Fruit fly (Drosophila melanogaster) whole organism, wandering third instar larva: ENCODE data around the gene colt.

ENCODE experiments used
- Abd-B ChIP-seq: fragments of >200 bp; optimal IDR thresholded peaks from 2 replicates; lab custom pipeline; 2017; ENCODE audit warnings: missing biosample characterization, missing genetic modification characterization
- CG32264 ChIP-seq: fragments of 200-800 bp; sonication (Bioruptor generic); optimal IDR thresholded peaks from 2 replicates; lab custom pipeline; 2016; ENCODE audit warnings: missing biosample characterization, missing genetic modification characterization
- CG9705 ChIP-seq: fragments of 200-800 bp; sonication (Bioruptor generic); optimal IDR thresholded peaks from 2 replicates; lab custom pipeline; 2018; ENCODE audit warnings: missing biosample characterization, mild to moderate bottlenecking, missing genetic modification characterization
- CrebA ChIP-seq: fragments of 200-800 bp; sonication (Bioruptor generic); optimal IDR thresholded peaks from 2 replicates; lab custom pipeline; 2016; ENCODE audit warnings: missing biosample characterization, mild to moderate bottlenecking, missing genetic modification characterization, borderline replicate concordance
- Dfd ChIP-seq: fragments of >200 bp; optimal IDR thresholded peaks from 2 replicates; lab custom pipeline; 2017; ENCODE audit warnings: missing biosample characterization, missing genetic modification characterization
- Dif ChIP-seq: fragments of 200-275, 200-300 bp; sonication (Bioruptor generic); optimal IDR thresholded peaks from 2 replicates; lab custom pipeline; 2018; ENCODE audit warnings: missing biosample characterization, missing genetic modification characterization; ENCODE audit not compliant: partially characterized antibody
- GATAd ChIP-seq: sonication (Bioruptor generic); optimal IDR thresholded peaks from 2 replicates; lab custom pipeline; 2016; ENCODE audit warnings: missing biosample characterization, missing genetic modification characterization
- HLH106 ChIP-seq: fragments of 200-800 bp; optimal IDR thresholded peaks from 3 replicates; lab custom pipeline; 2019; ENCODE audit warnings: missing biosample characterization, mild to moderate bottlenecking, missing genetic modification characterization, moderate library complexity
- Hnf4 ChIP-seq: fragments of 200-800 bp; sonication (Bioruptor generic); optimal IDR thresholded peaks from 2 replicates; lab custom pipeline; 2016; ENCODE audit warnings: missing biosample characterization, mild to moderate bottlenecking, missing genetic modification characterization
- Hr78 ChIP-seq: fragments of >200 bp; optimal IDR thresholded peaks from 2 replicates; lab custom pipeline; 2017; ENCODE audit warnings: missing biosample characterization, missing genetic modification characterization
- Hr83 ChIP-seq: fragments of 200-300 bp; sonication (Bioruptor generic); optimal IDR thresholded peaks from 2 replicates; lab custom pipeline; 2016; ENCODE audit warnings: missing biosample characterization, mild to moderate bottlenecking, missing genetic modification characterization, moderate library complexity; ENCODE audit not compliant: poor library complexity, severe bottlenecking
- Jra ChIP-seq: sonication (Bioruptor generic); optimal IDR thresholded peaks from 2 replicates; lab custom pipeline; 2016; ENCODE audit warnings: missing biosample characterization, missing genetic modification characterization
- Mio ChIP-seq: sonication (Bioruptor generic); optimal IDR thresholded peaks from 2 replicates; lab custom pipeline; 2016; ENCODE audit warnings: missing biosample characterization, missing genetic modification characterization
- Myc ChIP-seq: fragments of >200 bp; optimal IDR thresholded peaks from 2 replicates; lab custom pipeline; 2017
- N ChIP-seq: fragments of >200 bp; optimal IDR thresholded peaks from 2 replicates; lab custom pipeline; 2018; ENCODE audit warnings: missing biosample characterization, missing external identifiers, missing genetic modification characterization
- OdsH ChIP-seq: fragments of 200-800 bp; sonication (Bioruptor generic); optimal IDR thresholded peaks from 2 replicates; lab custom pipeline; 2016; ENCODE audit warnings: missing biosample characterization, mild to moderate bottlenecking, missing genetic modification characterization
- Rel ChIP-seq, 2 experiments: fragments of 200-800 bp; sonication (Bioruptor generic) in 1 of 2; optimal IDR thresholded peaks; 2 replicates in 1 of 2; 3 replicates in 1 of 2; lab custom pipeline; 2016 to 2019; ENCODE audit warnings: mild to moderate bottlenecking in 2 of 2, missing biosample characterization in 2 of 2, missing genetic modification characterization in 2 of 2, moderate library complexity in 1 of 2
- Sp1 ChIP-seq: fragments of 200-800 bp; sonication (Bioruptor generic); optimal IDR thresholded peaks from 3 replicates; lab custom pipeline; 2019; ENCODE audit warnings: missing biosample characterization, mild to moderate bottlenecking, missing genetic modification characterization, moderate library complexity
- Vsx2 ChIP-seq: fragments of 200-300, 225-300 bp; sonication (Bioruptor generic); optimal IDR thresholded peaks from 2 replicates; lab custom pipeline; 2018; ENCODE audit warnings: missing biosample characterization, missing genetic modification characterization; ENCODE audit not compliant: partially characterized antibody
- br ChIP-seq: fragments of 200-800 bp; sonication (Bioruptor generic); optimal IDR thresholded peaks from 2 replicates; lab custom pipeline; 2016; ENCODE audit warnings: missing biosample characterization, missing genetic modification characterization
- brk ChIP-seq: fragments of 200-800 bp; sonication (Bioruptor generic); optimal IDR thresholded peaks from 2 replicates; lab custom pipeline; 2016; ENCODE audit warnings: missing biosample characterization, mild to moderate bottlenecking, missing genetic modification characterization
- dl ChIP-seq, 2 experiments: fragments of 175-275, 200-275 bp in 1 of 2; fragments of 200-275 bp in 1 of 2; sonication (Bioruptor generic); optimal IDR thresholded peaks; lab custom pipeline; 2018; ENCODE audit warnings: mild to moderate bottlenecking in 2 of 2, missing biosample characterization in 2 of 2, missing genetic modification characterization in 2 of 2, moderate library complexity in 2 of 2; ENCODE audit not compliant: partially characterized antibody in 2 of 2, insufficient read depth in 1 of 2
- dmrt93B ChIP-seq: fragments of 200-800 bp; sonication (Bioruptor generic); optimal IDR thresholded peaks from 2 replicates; lab custom pipeline; 2018; ENCODE audit warnings: missing biosample characterization, mild to moderate bottlenecking, missing genetic modification characterization
- dsf ChIP-seq: sonication (Bioruptor generic); optimal IDR thresholded peaks from 2 replicates; lab custom pipeline; 2016; ENCODE audit warnings: missing biosample characterization, missing genetic modification characterization, borderline replicate concordance
- ey ChIP-seq: fragments of 200-800 bp; sonication (Bioruptor generic); optimal IDR thresholded peaks from 2 replicates; lab custom pipeline; 2016; ENCODE audit warnings: missing biosample characterization, missing genetic modification characterization
- foxo ChIP-seq, 2 experiments: fragments of 200-800 bp; sonication (Bioruptor generic); optimal IDR thresholded peaks; 2 replicates in 1 of 2; 3 replicates in 1 of 2; lab custom pipeline; 2016 to 2017; ENCODE audit warnings: missing biosample characterization in 2 of 2, missing genetic modification characterization in 2 of 2
- fru ChIP-seq: fragments of 200-800 bp; sonication (Bioruptor generic); optimal IDR thresholded peaks from 3 replicates; lab custom pipeline; 2016; ENCODE audit warnings: missing biosample characterization, mild to moderate bottlenecking, missing genetic modification characterization
- h ChIP-seq: fragments of 200-800 bp; sonication (Bioruptor generic); optimal IDR thresholded peaks from 3 replicates; lab custom pipeline; 2016; ENCODE audit warnings: missing biosample characterization, mild to moderate bottlenecking, missing genetic modification characterization
- jim ChIP-seq: fragments of 175-275, 200-325 bp; sonication (Bioruptor generic); optimal IDR thresholded peaks from 2 replicates; lab custom pipeline; 2016; ENCODE audit warnings: missing biosample characterization, mild to moderate bottlenecking, missing genetic modification characterization
- lola ChIP-seq: fragments of >200 bp; optimal IDR thresholded peaks from 2 replicates; lab custom pipeline; 2017; ENCODE audit warnings: missing biosample characterization, missing genetic modification characterization
- pan ChIP-seq: fragments of >200 bp; optimal IDR thresholded peaks from 2 replicates; lab custom pipeline; 2017
- psq ChIP-seq: fragments of 200-800 bp; sonication (Bioruptor generic); optimal IDR thresholded peaks from 3 replicates; lab custom pipeline; 2017; ENCODE audit warnings: missing biosample characterization, mild to moderate bottlenecking, missing genetic modification characterization, moderate library complexity
- rgr ChIP-seq: fragments of 200-800 bp; sonication (Bioruptor generic); optimal IDR thresholded peaks from 3 replicates; lab custom pipeline; 2016; ENCODE audit warnings: missing biosample characterization, mild to moderate bottlenecking, missing genetic modification characterization
- sage ChIP-seq: fragments of 200-800 bp; sonication (Bioruptor generic); optimal IDR thresholded peaks from 2 replicates; lab custom pipeline; 2016; ENCODE audit warnings: missing biosample characterization, mild to moderate bottlenecking, missing genetic modification characterization
- sv ChIP-seq: fragments of 200-800 bp; sonication (Bioruptor generic); optimal IDR thresholded peaks from 3 replicates; lab custom pipeline; 2016; ENCODE audit warnings: missing biosample characterization, missing genetic modification characterization
- tai ChIP-seq: sonication (Bioruptor generic); optimal IDR thresholded peaks from 2 replicates; lab custom pipeline; 2016; ENCODE audit warnings: missing biosample characterization, missing genetic modification characterization
- usp ChIP-seq: fragments of >200 bp; optimal IDR thresholded peaks from 2 replicates; lab custom pipeline; 2017; ENCODE audit warnings: missing biosample characterization, missing genetic modification characterization
- woc ChIP-seq: sonication (Bioruptor generic); optimal IDR thresholded peaks from 2 replicates; lab custom pipeline; 2016; ENCODE audit warnings: missing biosample characterization, mild to moderate bottlenecking, missing genetic modification characterization

Gene colt

DNA sequence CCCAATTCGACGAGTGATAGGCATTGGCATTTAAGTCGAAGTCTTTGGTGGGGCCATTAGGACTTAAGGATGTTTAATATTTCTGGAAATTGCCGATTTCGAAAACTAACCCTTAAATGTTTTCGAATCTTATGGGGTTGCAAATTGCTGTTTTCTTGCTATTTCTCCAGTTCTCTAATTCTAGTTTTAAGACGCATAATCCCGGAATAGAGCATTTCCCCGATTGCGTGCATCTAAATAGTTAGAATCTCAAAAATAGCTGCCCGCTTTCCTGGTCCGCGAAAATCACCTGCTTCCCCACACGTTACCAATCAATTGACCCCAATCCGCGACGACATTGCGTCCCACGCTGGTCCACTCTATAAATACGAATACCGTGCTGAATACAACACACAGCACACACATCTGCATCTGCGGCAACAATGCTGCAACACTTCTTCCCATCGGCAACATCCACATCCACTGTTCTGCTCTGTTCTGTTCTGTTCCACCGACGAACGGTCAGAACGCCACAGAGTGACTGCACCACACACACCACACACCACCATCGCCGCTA lies 17.9 kb downstream of the colt start, which contains the start of gene Bacc:
TSS of gene Bacc (plus strand) at position 542 of the 556 bp plus-strand sequence.
- TF ChIP-seq Mio (GFP tag; lab: Kevin White, UChicago), result peak; percentile 76
- peak; percentile 81 for TF ChIP-seq sv
- no peak for TF ChIP-seq pan (lab: Kevin White, UChicago)
- peak; percentile 93 for TF ChIP-seq psq (GFP tag; lab: Kevin White, UChicago)
- TF ChIP-seq N (GFP tag; lab: Kevin White, UChicago), result peak; percentile 12
- TF ChIP-seq dl (GFP tag; optimal IDR thresholded peaks at IDR 0.05; lab: Kevin White, UChicago; ENCODE audit: insufficient read depth in 1 of 2, partially characterized antibody in 2 of 2), result peak; percentile 12 to 28
- peak; percentile 90 for TF ChIP-seq Jra (GFP tag; lab: Kevin White, UChicago)
- TF ChIP-seq rgr (GFP tag; lab: Kevin White, UChicago), result peak; percentile 95
- TF ChIP-seq Hr83, result peak; percentile 87
- TF ChIP-seq Dif (GFP tag; lab: Kevin White, UChicago), result peak; percentile 61
- peak; percentile 98 for TF ChIP-seq Sp1
- TF ChIP-seq HLH106, result peak; percentile 96
- TF ChIP-seq jim (GFP tag; lab: Kevin White, UChicago), result no peak
- TF ChIP-seq usp (GFP tag; lab: Kevin White, UChicago), result no peak
- TF ChIP-seq GATAd (GFP tag; lab: Kevin White, UChicago), result no peak
- peak; percentile 85 for TF ChIP-seq sage
- peak; percentile 85 for TF ChIP-seq Rel (GFP tag; optimal IDR thresholded peaks at IDR 0.05; lab: Kevin White, UChicago)
- TF ChIP-seq Rel (tag; optimal IDR thresholded peaks at IDR 0.05; lab: Kevin White, UChicago), result peak; percentile 25
- TF ChIP-seq Vsx2 (GFP tag; lab: Kevin White, UChicago), result no peak
- peak; percentile 92 for TF ChIP-seq woc (GFP tag; lab: Kevin White, UChicago)
- TF ChIP-seq CG32264 (GFP tag; lab: Kevin White, UChicago), result peak; percentile 82
- peak; percentile 98 for TF ChIP-seq OdsH (GFP tag; lab: Kevin White, UChicago)
- no peak for TF ChIP-seq tai (GFP tag; lab: Kevin White, UChicago)
- TF ChIP-seq dsf, result peak; percentile 65
- peak; percentile 76 for TF ChIP-seq Dfd (GFP tag; lab: Kevin White, UChicago)
- TF ChIP-seq brk (GFP tag; lab: Kevin White, UChicago), result peak; percentile 40
- peak; percentile 96 for TF ChIP-seq h
- peak; percentile 98 for TF ChIP-seq fru (GFP tag; lab: Kevin White, UChicago)
- TF ChIP-seq CrebA (GFP tag; lab: Kevin White, UChicago), result no peak
- TF ChIP-seq ey (GFP tag; lab: Kevin White, UChicago), result peak; percentile 97
- peak; percentile 89 to 98 for TF ChIP-seq foxo (GFP tag; optimal IDR thresholded peaks at IDR 0.05; lab: Kevin White, UChicago)
- TF ChIP-seq Myc (lab: Kevin White, UChicago), result no peak
- peak; percentile 97 for TF ChIP-seq br (GFP tag; lab: Kevin White, UChicago)
- peak; percentile 81 for TF ChIP-seq Hnf4 (GFP tag; lab: Kevin White, UChicago)
- TF ChIP-seq Abd-B (GFP tag; lab: Kevin White, UChicago), result no peak
- peak; percentile 96 for TF ChIP-seq dmrt93B (GFP tag; lab: Kevin White, UChicago)
- no peak for TF ChIP-seq lola (GFP tag; lab: Kevin White, UChicago)
- no peak for TF ChIP-seq Hr78 (GFP tag; lab: Kevin White, UChicago)
- TF ChIP-seq CG9705, result peak; percentile 92
- TF ChIP-seq, all 38 proteins: peak for 27

DNA sequence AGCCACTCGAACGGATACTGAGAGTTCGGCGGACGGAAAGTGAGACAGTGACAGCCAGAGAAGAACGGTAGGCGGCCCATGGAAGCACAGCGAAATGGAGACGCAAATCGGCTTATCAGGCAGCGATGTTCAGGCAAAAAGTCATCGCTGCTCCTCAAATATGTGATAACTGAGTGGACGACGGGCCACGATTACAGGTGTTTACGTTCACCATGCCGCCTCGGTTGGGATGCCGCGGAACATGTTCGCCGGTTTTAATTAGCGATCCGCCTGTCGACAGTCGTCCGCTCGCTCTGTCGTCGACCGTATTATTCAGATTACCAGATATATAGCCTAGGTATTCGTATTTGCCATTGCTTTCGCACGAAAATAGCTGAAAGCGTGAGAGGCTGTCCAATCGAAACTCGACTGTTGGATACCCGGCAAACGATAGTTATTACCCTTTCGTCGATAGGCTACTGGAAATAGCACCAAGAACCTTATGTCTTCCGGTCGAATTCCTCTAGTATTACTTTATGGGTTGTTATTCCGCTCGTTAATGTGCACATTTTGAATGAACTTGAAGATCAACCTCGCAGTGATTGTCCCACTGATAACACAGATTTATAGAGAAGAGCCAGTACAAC lies 18.7 kb downstream of the colt start:
- peak; percentile 54 for TF ChIP-seq h
- TF ChIP-seq dl (GFP tag; optimal IDR thresholded peaks at IDR 0.05; lab: Kevin White, UChicago; ENCODE audit: insufficient read depth in 1 of 2, partially characterized antibody in 2 of 2), result peak in 1 of 2 experiments; percentile 13
- peak; percentile 1 for TF ChIP-seq Hr83
- no peak for TF ChIP-seq lola (GFP tag; lab: Kevin White, UChicago)
- no peak for TF ChIP-seq Rel (GFP tag; optimal IDR thresholded peaks at IDR 0.05; lab: Kevin White, UChicago)
- peak; percentile 70 for TF ChIP-seq Rel (tag; optimal IDR thresholded peaks at IDR 0.05; lab: Kevin White, UChicago)
- peak; percentile 16 for TF ChIP-seq Hnf4 (GFP tag; lab: Kevin White, UChicago)
- peak; percentile 57 for TF ChIP-seq Dif (GFP tag; lab: Kevin White, UChicago)
- TF ChIP-seq CG9705, result no peak
